Worm (Caenorhabditis elegans) whole organism, young adult: Measurements from ENCODE around the gene eri-12.

Experiments
- B0035.1 ChIP-seq: sonication (generic microtip); optimal IDR thresholded peaks from 2 replicates; lab custom pipeline; 2016; ENCODE audit warnings: missing genetic modification characterization, mild to moderate bottlenecking, missing compliant biosample characterization, missing genotype, missing genetic modification reagents
- B0261.1 ChIP-seq: sonication (generic microtip); optimal IDR thresholded peaks from 2 replicates; lab custom pipeline; 2016; ENCODE audit warnings: mild to moderate bottlenecking, missing genetic modification characterization, moderate library complexity, missing compliant biosample characterization
- C17E4.6 ChIP-seq: fragments of 200-800 bp; sonication (Bioruptor generic); IDR thresholded peaks from 2 replicates; pipeline ENCODE4 v1.3.6; 2022; ENCODE audit warnings: missing genetic modification reagents, missing genetic modification characterization, missing compliant biosample characterization
- F10E7.11 ChIP-seq: sonication (generic microtip); optimal IDR thresholded peaks from 2 replicates; lab custom pipeline; 2017; ENCODE audit warnings: mild to moderate bottlenecking, missing genetic modification characterization, moderate library complexity, missing compliant biosample characterization
- F33H1.4 ChIP-seq: fragments of 200-800 bp; sonication (Bioruptor generic); IDR thresholded peaks from 2 replicates; pipeline ENCODE4 v1.3.6; 2022; ENCODE audit warnings: missing genetic modification reagents, missing genetic modification characterization, missing compliant biosample characterization
- F37B4.10 ChIP-seq: fragments of 200-800 bp; sonication (Bioruptor generic); IDR thresholded peaks from 2 replicates; pipeline ENCODE4 v1.3.6; 2022; ENCODE audit warnings: missing genetic modification characterization, missing compliant biosample characterization
- F39B2.1 ChIP-seq: fragments of 200-800 bp; sonication (Bioruptor generic); IDR thresholded peaks from 2 replicates; pipeline ENCODE4 v1.3.6; 2022; ENCODE audit warnings: missing genetic modification reagents, missing genetic modification characterization, missing compliant biosample characterization
- F57C9.4 ChIP-seq: sonication (generic microtip); optimal IDR thresholded peaks from 2 replicates; lab custom pipeline; 2017; ENCODE audit warnings: mild to moderate bottlenecking, missing genetic modification characterization, missing compliant biosample characterization
- T07F8.4 ChIP-seq: sonication (generic microtip); optimal IDR thresholded peaks from 2 replicates; lab custom pipeline; 2016; ENCODE audit warnings: mild to moderate bottlenecking, missing genetic modification characterization, moderate library complexity, missing compliant biosample characterization
- Y67H2A.10 ChIP-seq: fragments of 200-800 bp; sonication (Bioruptor generic); conservative IDR thresholded peaks from 2 replicates; pipeline ENCODE4 v1.3.6; 2022; ENCODE audit warnings: missing genetic modification reagents, missing genetic modification characterization, missing compliant biosample characterization
- athp-1 ChIP-seq: sonication (generic microtip); optimal IDR thresholded peaks from 2 replicates; lab custom pipeline; 2017; ENCODE audit warnings: mild to moderate bottlenecking, missing genetic modification characterization, missing compliant biosample characterization
- attf-3 ChIP-seq: fragments of 200-800 bp; sonication (Bioruptor generic); conservative IDR thresholded peaks from 2 replicates; pipeline ENCODE4 v1.3.6; 2022; ENCODE audit warnings: missing genetic modification reagents, missing genetic modification characterization, missing compliant biosample characterization
- attf-5 ChIP-seq: fragments of 200-800 bp; sonication (Bioruptor generic); optimal IDR thresholded peaks from 2 replicates; lab custom pipeline; 2018; ENCODE audit warnings: mild to moderate bottlenecking, missing genetic modification characterization, missing compliant biosample characterization
- cebp-2 ChIP-seq: fragments of 200-800 bp; sonication (Bioruptor generic); IDR thresholded peaks from 2 replicates; pipeline ENCODE4 v1.3.6; 2022; ENCODE audit warnings: missing genetic modification characterization, missing compliant biosample characterization
- ceh-79 ChIP-seq: sonication (generic microtip); optimal IDR thresholded peaks from 2 replicates; lab custom pipeline; 2017; ENCODE audit warnings: mild to moderate bottlenecking, missing genetic modification characterization, missing compliant biosample characterization
- chd-7 ChIP-seq: sonication (generic microtip); optimal IDR thresholded peaks from 2 replicates; lab custom pipeline; 2016; ENCODE audit warnings: mild to moderate bottlenecking, missing genetic modification characterization, moderate library complexity, missing compliant biosample characterization
- dox-1 ChIP-seq: fragments of 200-800 bp; sonication (Bioruptor generic); IDR thresholded peaks from 2 replicates; pipeline ENCODE4 v1.3.6; 2022; ENCODE audit warnings: missing genetic modification reagents, missing genetic modification characterization, missing compliant biosample characterization
- dpff-1 ChIP-seq: sonication (generic microtip); optimal IDR thresholded peaks from 2 replicates; lab custom pipeline; 2017; ENCODE audit warnings: mild to moderate bottlenecking, missing genetic modification characterization, missing compliant biosample characterization
- hlh-26 ChIP-seq: fragments of 200-800 bp; sonication (Bioruptor generic); conservative IDR thresholded peaks from 2 replicates; pipeline ENCODE4 v1.3.6; 2022; ENCODE audit warnings: missing genetic modification reagents, missing genetic modification characterization, missing compliant biosample characterization
- hmg-1.2 ChIP-seq: fragments of 200-800 bp; sonication (Bioruptor generic); IDR thresholded peaks from 2 replicates; pipeline ENCODE4 v1.3.6; 2022; ENCODE audit warnings: missing genetic modification reagents, missing genetic modification characterization, missing compliant biosample characterization
- hmg-20 ChIP-seq: fragments of 200-800 bp; sonication (Bioruptor generic); IDR thresholded peaks from 2 replicates; pipeline ENCODE4 v1.3.6; 2022; ENCODE audit warnings: missing genetic modification reagents, missing genetic modification characterization, missing compliant biosample characterization
- hrde-1 ChIP-seq: sonication (generic microtip); optimal IDR thresholded peaks from 2 replicates; lab custom pipeline; 2016; ENCODE audit warnings: missing genetic modification characterization, mild to moderate bottlenecking, missing compliant biosample characterization, moderate library complexity, missing genotype, missing genetic modification reagents, borderline replicate concordance
- lag-1 ChIP-seq: fragments of 200-800 bp; sonication (Bioruptor generic); IDR thresholded peaks from 2 replicates; pipeline ENCODE4 v1.3.6; 2022; ENCODE audit warnings: missing genetic modification reagents, missing genetic modification characterization, missing compliant biosample characterization
- lin-35 ChIP-seq, 3 experiments: fragments of 150-350 bp in 2 of 3; sonication (generic microtip) in 1 of 3; optimal IDR thresholded peaks; 2 replicates each; lab custom pipeline; 2014 to 2018; ENCODE audit warnings: missing biosample characterization in 3 of 3, missing genetic modification characterization in 3 of 3, missing genetic modification reagents in 3 of 3
- lin-54 ChIP-seq: fragments of 200-800 bp; sonication (Bioruptor generic); optimal IDR thresholded peaks from 2 replicates; lab custom pipeline; 2018; ENCODE audit warnings: mild to moderate bottlenecking, missing genetic modification characterization, missing compliant biosample characterization
- lir-1 ChIP-seq: fragments of 200-800 bp; sonication (Bioruptor generic); conservative IDR thresholded peaks from 2 replicates; pipeline ENCODE4 v1.3.6; 2022; ENCODE audit warnings: missing genetic modification reagents, missing genetic modification characterization, missing compliant biosample characterization
- lsl-1 ChIP-seq: fragments of 200-800 bp; sonication (Bioruptor generic); optimal IDR thresholded peaks from 2 replicates; lab custom pipeline; 2018; ENCODE audit warnings: mild to moderate bottlenecking, missing genetic modification characterization, moderate library complexity, missing compliant biosample characterization
- lsy-27 ChIP-seq: sonication (generic microtip); optimal IDR thresholded peaks from 2 replicates; lab custom pipeline; 2017; ENCODE audit warnings: missing genetic modification characterization, mild to moderate bottlenecking, missing compliant biosample characterization, antibody characterized with exemption, missing genotype, borderline replicate concordance; ENCODE audit not compliant: insufficient read depth
- madf-10 ChIP-seq: sonication (generic microtip); optimal IDR thresholded peaks from 2 replicates; lab custom pipeline; 2016; ENCODE audit warnings: mild to moderate bottlenecking, missing genetic modification characterization, missing compliant biosample characterization
- madf-3 ChIP-seq: fragments of 200-800 bp; sonication (Bioruptor generic); IDR thresholded peaks from 2 replicates; pipeline ENCODE4 v1.3.6; 2022; ENCODE audit warnings: missing genetic modification reagents, missing genetic modification characterization, missing compliant biosample characterization
- madf-6 ChIP-seq: fragments of 200-800 bp; sonication (Bioruptor generic); IDR thresholded peaks from 2 replicates; pipeline ENCODE4 v1.3.6; 2022; ENCODE audit warnings: missing genetic modification reagents, missing genetic modification characterization, missing compliant biosample characterization
- mcd-1 ChIP-seq: fragments of 200-800 bp; sonication (Bioruptor generic); IDR thresholded peaks from 2 replicates; pipeline ENCODE4 v1.3.6; 2022; ENCODE audit warnings: missing genetic modification reagents, missing genetic modification characterization, missing compliant biosample characterization
- pbrm-1 ChIP-seq: fragments of 200-800 bp; sonication (Bioruptor generic); IDR thresholded peaks from 2 replicates; pipeline ENCODE4 v1.3.6; 2022; ENCODE audit warnings: missing genetic modification reagents, missing genetic modification characterization, missing compliant biosample characterization
- snpc-1.1 ChIP-seq: sonication (generic microtip); optimal IDR thresholded peaks from 2 replicates; lab custom pipeline; 2017; ENCODE audit warnings: missing genetic modification characterization, mild to moderate bottlenecking, missing compliant biosample characterization, antibody characterized with exemption, moderate library complexity, missing genotype, missing genetic modification reagents; ENCODE audit not compliant: insufficient read depth
- snpc-1.3 ChIP-seq: sonication (generic microtip); optimal IDR thresholded peaks from 2 replicates; lab custom pipeline; 2017; ENCODE audit warnings: missing genetic modification characterization, mild to moderate bottlenecking, missing compliant biosample characterization, antibody characterized with exemption, moderate library complexity, missing genotype, missing genetic modification reagents; ENCODE audit not compliant: insufficient read depth
- sptf-2 ChIP-seq: fragments of 200-800 bp; sonication (Bioruptor generic); optimal IDR thresholded peaks from 2 replicates; lab custom pipeline; 2018; ENCODE audit warnings: mild to moderate bottlenecking, missing genetic modification characterization, missing compliant biosample characterization
- tlf-1 ChIP-seq: fragments of 200-800 bp; sonication (Bioruptor generic); optimal IDR thresholded peaks from 2 replicates; lab custom pipeline; 2018; ENCODE audit warnings: mild to moderate bottlenecking, missing genetic modification characterization, missing compliant biosample characterization
- unc-62 ChIP-seq: fragments of 150-350 bp; optimal IDR thresholded peaks from 2 replicates; lab custom pipeline; 2014; ENCODE audit warnings: missing biosample characterization, missing genetic modification reagents, missing genetic modification characterization
- ztf-22 ChIP-seq: fragments of 200-800 bp; sonication (Bioruptor generic); optimal IDR thresholded peaks from 2 replicates; lab custom pipeline; 2018; ENCODE audit warnings: mild to moderate bottlenecking, missing genetic modification characterization, moderate library complexity, missing compliant biosample characterization
- ztf-25 ChIP-seq: fragments of 200-800 bp; sonication (Bioruptor generic); IDR thresholded peaks from 2 replicates; pipeline ENCODE4 v1.3.6; 2022; ENCODE audit warnings: missing genetic modification reagents, missing genetic modification characterization, missing compliant biosample characterization
- ztf-26 ChIP-seq: sonication (generic microtip); optimal IDR thresholded peaks from 2 replicates; lab custom pipeline; 2017; ENCODE audit warnings: missing genetic modification characterization, missing compliant biosample characterization
- ztf-6 ChIP-seq: fragments of 200-800 bp; sonication (Bioruptor generic); IDR thresholded peaks from 2 replicates; pipeline ENCODE4 v1.3.6; 2022; ENCODE audit warnings: missing genetic modification reagents, missing genetic modification characterization, missing compliant biosample characterization

eri-12 gene

DNA sequence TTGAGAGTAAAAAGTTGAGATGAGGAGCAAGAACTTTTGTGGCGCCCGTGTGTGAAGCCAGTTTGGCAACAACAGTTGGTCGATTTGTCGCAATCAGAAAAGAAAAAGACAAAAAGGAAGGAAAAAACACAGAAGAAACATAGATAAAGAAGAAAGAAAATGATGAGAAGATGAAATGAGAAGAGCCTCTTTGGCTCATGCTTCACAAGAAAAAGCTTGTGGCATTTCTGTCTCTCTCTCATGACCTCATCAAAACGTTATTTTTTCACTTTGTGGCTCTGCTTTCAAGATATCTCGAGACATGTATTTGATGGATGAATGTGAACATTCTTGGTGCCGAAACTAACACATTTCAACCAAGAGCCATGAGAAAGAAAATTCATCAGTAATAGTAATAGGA lies 43.6 kb upstream of the eri-12 start:
- TF ChIP-seq lsy-27 (tag; lab: Kevin White, UChicago), result no peak
- TF ChIP-seq dox-1 (GFP tag; lab: Robert Waterston, UW), result no peak
- TF ChIP-seq F37B4.10 (GFP tag; lab: Robert Waterston, UW), result no peak
- no peak for TF ChIP-seq lag-1 (GFP tag; lab: Robert Waterston, UW)
- TF ChIP-seq, all 124 proteins: peak for 0

ce11 chrIV:12114498-12114897 lies 42.1 kb upstream of the eri-12 start:
- TF ChIP-seq C17E4.6 (GFP tag; lab: Robert Waterston, UW) (no peak), sptf-2 (GFP tag; lab: Kevin White, UChicago) (no peak), hmg-20 (GFP tag; lab: Robert Waterston, UW) (no peak), lin-54 (GFP tag; lab: Kevin White, UChicago) (no peak), cebp-2 (0 out of 2 replicates have a peak, but pooled peaks have one; percentile 23), hmg-1.2 (peak; percentile 66)

DNA sequence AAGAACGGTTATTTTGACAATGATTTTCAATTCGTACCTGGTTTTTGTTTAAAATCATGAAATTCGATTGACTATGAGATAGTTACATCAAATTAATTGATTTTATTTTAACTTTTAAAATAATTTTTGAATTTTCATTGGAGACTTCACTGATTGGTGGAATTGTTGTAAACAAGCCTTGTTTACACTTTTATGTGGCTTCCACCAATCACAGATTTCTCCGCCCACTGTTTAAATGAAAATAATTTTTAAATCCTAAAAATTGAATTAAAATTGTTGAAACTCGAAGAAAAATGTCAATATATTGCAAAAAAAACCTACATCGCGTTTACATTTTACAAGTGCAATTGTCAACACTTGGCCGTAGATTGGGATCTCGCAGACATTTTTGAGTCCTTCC lies 36.1 kb upstream of the eri-12 start:
- no peak for TF ChIP-seq tlf-1 (GFP tag; lab: Kevin White, UChicago)
- no peak for TF ChIP-seq madf-6
- no peak for TF ChIP-seq madf-10 (tag; lab: Kevin White, UChicago)
- TF ChIP-seq F37B4.10 (GFP tag; lab: Robert Waterston, UW), result no peak
- no peak for TF ChIP-seq snpc-1.3 (tag; lab: Kevin White, UChicago)
- no peak for TF ChIP-seq hlh-26 (GFP tag; lab: Robert Waterston, UW)
- no peak for TF ChIP-seq ztf-22 (GFP tag; lab: Kevin White, UChicago)
- no peak for TF ChIP-seq attf-5
- TF ChIP-seq unc-62 (GFP tag; lab: Kevin White, UChicago), result no peak
- no peak for TF ChIP-seq cebp-2
- no peak for TF ChIP-seq athp-1 (tag; lab: Kevin White, UChicago)
- TF ChIP-seq F10E7.11 (tag; lab: Kevin White, UChicago), result no peak
- no peak for TF ChIP-seq dpff-1 (tag; lab: Kevin White, UChicago)
- TF ChIP-seq, all 124 proteins: peak for 0

- TF ChIP-seq B0261.1 (tag; lab: Kevin White, UChicago) (no peak), tlf-1 (GFP tag; lab: Kevin White, UChicago) (no peak), ztf-6 (GFP tag; lab: Robert Waterston, UW) (no peak), lin-54 (GFP tag; lab: Kevin White, UChicago) (peak; percentile 15), Y67H2A.10 (GFP tag; lab: Robert Waterston, UW) (no peak), lir-1 (GFP tag; lab: Robert Waterston, UW) (no peak), B0035.1 (tag; lab: Kevin White, UChicago) (no peak), F57C9.4 (tag; lab: Kevin White, UChicago) (no peak), T07F8.4 (tag; lab: Kevin White, UChicago) (no peak), F33H1.4 (GFP tag; lab: Robert Waterston, UW) (peak; percentile 47; the same call in 1 of the 2 replicates), F39B2.1 (GFP tag; lab: Robert Waterston, UW) (no peak), madf-3 (GFP tag; lab: Robert Waterston, UW) (peak; percentile 67; the same call in 1 of the 2 replicates), C17E4.6 (GFP tag; lab: Robert Waterston, UW) (no peak), madf-10 (tag; lab: Kevin White, UChicago) (no peak), hlh-26 (GFP tag; lab: Robert Waterston, UW) (no peak), lin-35 (GFP tag; optimal IDR thresholded peaks at IDR 0.05; lab: Kevin White, UChicago) (peak in 1 of 3 experiments; percentile 28), chd-7 (tag; lab: Kevin White, UChicago) (no peak), hrde-1 (tag; lab: Kevin White, UChicago) (no peak), pbrm-1 (no peak), attf-3 (GFP tag; lab: Robert Waterston, UW) (no peak), ceh-79 (tag; lab: Kevin White, UChicago) (no peak), hmg-1.2 (peak; percentile 59; the same call in 1 of the 2 replicates), mcd-1 (peak; percentile 72), lsy-27 (tag; lab: Kevin White, UChicago) (no peak), lsl-1 (GFP tag; lab: Kevin White, UChicago) (peak; percentile 52), snpc-1.1 (peak; percentile 5), ztf-26 (no peak), F10E7.11 (tag; lab: Kevin White, UChicago) (no peak), ztf-25 (no peak)
Observed at ce11 chrIV:12121076-12121475, 35.6 kb upstream of the eri-12 start, which contains the start of the genes ddb-1 and M18.6. Gene ddb-1 (minus strand): TSS chrIV:12121165. Gene M18.6 (plus strand): TSS chrIV:12121310.
